Fruit fly (Drosophila melanogaster): Measurements from ENCODE around the gene Prps.

Gene Prps

DNA sequence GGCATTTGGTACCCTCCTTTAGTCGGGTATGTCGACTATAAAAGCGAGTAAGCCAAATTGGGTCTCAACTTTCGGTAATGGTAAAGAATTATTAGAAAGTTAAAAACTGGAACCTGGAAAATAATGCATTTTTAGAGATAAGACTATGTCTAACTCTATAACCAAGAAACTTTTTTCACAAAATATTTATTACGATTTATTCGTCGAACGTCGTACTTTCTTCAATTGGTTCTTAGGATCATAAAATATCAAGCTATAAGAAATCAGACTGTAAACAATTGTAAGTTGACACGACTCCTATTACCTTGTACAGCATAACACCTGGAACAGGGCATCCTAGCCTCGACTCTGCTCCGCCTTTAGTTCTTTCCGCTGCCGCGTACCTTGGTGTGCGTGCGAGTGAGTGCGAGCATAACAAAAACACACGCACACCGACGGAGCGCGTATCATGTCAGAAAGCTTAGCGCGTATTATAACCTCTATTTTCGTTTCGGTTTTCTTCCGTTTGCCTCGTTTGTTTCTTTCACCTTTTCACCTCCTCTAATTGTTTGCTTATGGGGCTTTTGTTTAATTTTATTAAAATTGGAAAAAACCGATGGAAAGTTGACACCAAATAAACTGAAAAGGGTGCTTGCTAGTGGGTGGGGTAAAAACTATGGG is 3.5 kb downstream of the Prps start (continued):
- TF ChIP-seq shn (GFP tag; optimal IDR thresholded peaks at IDR 0.05): peak; percentile 97
- TF ChIP-seq Oaz (GFP tag; IDR thresholded peaks at IDR 0.05): peak; percentile 82
- TF ChIP-seq salm (tag; optimal IDR thresholded peaks at IDR 0.05): peak; percentile 81
- no peak for TF ChIP-seq HLH4C (GFP tag; IDR thresholded peaks at IDR 0.05; ENCODE audit: partially characterized antibody)
- peak; percentile 97 for TF ChIP-seq CG13424 (tag; optimal IDR thresholded peaks at IDR 0.05)
- peak; percentile 59; the same call in 1 of the 2 replicates for TF ChIP-seq CG16779 (GFP tag; IDR thresholded peaks at IDR 0.05)
- peak; percentile 100 for TF ChIP-seq sens (GFP tag)
- TF ChIP-seq CG7786 (GFP tag; optimal IDR thresholded peaks at IDR 0.05): peak; percentile 97
- TF ChIP-seq CG11456 (GFP tag; IDR thresholded peaks at IDR 0.05): peak; percentile 91
- TF ChIP-seq chm (GFP tag; IDR thresholded peaks at IDR 0.05): peak; percentile 68; the same call in 1 of the 2 replicates
- TF ChIP-seq Nf-YA (GFP tag; IDR thresholded peaks at IDR 0.05): peak; percentile 71
- peak; percentile 93 for TF ChIP-seq fd3F (GFP tag; optimal IDR thresholded peaks at IDR 0.05)
- TF ChIP-seq rib (GFP tag; IDR thresholded peaks at IDR 0.05): peak; percentile 77
- peak; percentile 92 for TF ChIP-seq ATbp (GFP tag; optimal IDR thresholded peaks at IDR 0.05)
- peak; percentile 91 for TF ChIP-seq Gug (GFP tag; IDR thresholded peaks at IDR 0.05)
- peak; percentile 95 for TF ChIP-seq CG11723 (GFP tag; optimal IDR thresholded peaks at IDR 0.05)
- peak; percentile 79 for TF ChIP-seq dimm (GFP tag; IDR thresholded peaks at IDR 0.05)
- no peak for TF ChIP-seq ato (GFP tag; IDR thresholded peaks at IDR 0.05; ENCODE audit: partially characterized antibody)
- no peak for TF ChIP-seq CG14860 (GFP tag; IDR thresholded peaks at IDR 0.05; ENCODE audit: partially characterized antibody)
- TF ChIP-seq CG6689 (GFP tag; IDR thresholded peaks at IDR 0.05): peak; percentile 94
- TF ChIP-seq CG6175 (GFP tag; IDR thresholded peaks at IDR 0.05): peak; percentile 79; the same call in 1 of the 3 replicates
- TF ChIP-seq CG5180 (GFP tag; optimal IDR thresholded peaks at IDR 0.05): peak; percentile 89
- TF ChIP-seq vnd (GFP tag; IDR thresholded peaks at IDR 0.05; ENCODE audit: partially characterized antibody): no peak
- peak; percentile 66; the same call in 1 of the 2 replicates for TF ChIP-seq ham (GFP tag; IDR thresholded peaks at IDR 0.05)
- TF ChIP-seq fd96Cb (tag; optimal IDR thresholded peaks at IDR 0.05): peak; percentile 94
- peak; percentile 82; the same call in 2 of the 3 replicates for TF ChIP-seq jigr1 (GFP tag; IDR thresholded peaks at IDR 0.05)
- peak; percentile 88 for TF ChIP-seq CG14441 (GFP tag; IDR thresholded peaks at IDR 0.05)
- no peak for TF ChIP-seq amos (GFP tag; IDR thresholded peaks at IDR 0.05; ENCODE audit: partially characterized antibody)
- peak; percentile 93 for TF ChIP-seq Sox102F (GFP tag; optimal IDR thresholded peaks at IDR 0.05)
- peak; percentile 94 for TF ChIP-seq da (GFP tag; optimal IDR thresholded peaks at IDR 0.05)
- TF ChIP-seq luna (GFP tag; optimal IDR thresholded peaks at IDR 0.05): peak; percentile 90
- peak; percentile 64 for TF ChIP-seq CG17612 (GFP tag; IDR thresholded peaks at IDR 0.05)
- TF ChIP-seq Mad (GFP tag; optimal IDR thresholded peaks at IDR 0.05): peak; percentile 94
- TF ChIP-seq crc (GFP tag; optimal IDR thresholded peaks at IDR 0.05): peak; percentile 93
- peak; percentile 61 to 67 for TF ChIP-seq insv (GFP tag; optimal IDR thresholded peaks at IDR 0.05)
- TF ChIP-seq CG6654 (GFP tag; optimal IDR thresholded peaks at IDR 0.05): peak; percentile 91
- peak; percentile 93 for TF ChIP-seq CG17385 (GFP tag; optimal IDR thresholded peaks at IDR 0.05)
- peak; percentile 77 for TF ChIP-seq GATAe (GFP tag; conservative IDR thresholded peaks at IDR 0.05)
- TF ChIP-seq CG4707 (GFP tag; optimal IDR thresholded peaks at IDR 0.05): peak; percentile 63
- peak; percentile 75 for TF ChIP-seq gt (GFP tag; IDR thresholded peaks at IDR 0.05)
- peak; percentile 70; the same call in 1 of the 2 replicates for TF ChIP-seq aop (GFP tag; IDR thresholded peaks at IDR 0.05)
- TF ChIP-seq her (GFP tag; optimal IDR thresholded peaks at IDR 0.05): peak; percentile 94
- TF ChIP-seq CG9609 (GFP tag; optimal IDR thresholded peaks at IDR 0.05): peak; percentile 97
- TF ChIP-seq CG3847 (GFP tag; IDR thresholded peaks at IDR 0.05): peak; percentile 92
- peak; percentile 33; the same call in 1 of the 2 replicates for TF ChIP-seq bowl (GFP tag; IDR thresholded peaks at IDR 0.05)
- peak; percentile 96 for TF ChIP-seq slp2 (GFP tag; optimal IDR thresholded peaks at IDR 0.05)
- TF ChIP-seq Doc3 (GFP tag; IDR thresholded peaks at IDR 0.05; ENCODE audit: partially characterized antibody): no peak
- TF ChIP-seq CG4360 (GFP tag; IDR thresholded peaks at IDR 0.05): no peak
- peak; percentile 91 for TF ChIP-seq CG1792 (GFP tag; optimal IDR thresholded peaks at IDR 0.05)
- TF ChIP-seq corto (GFP tag; optimal IDR thresholded peaks at IDR 0.05): peak; percentile 56

Measured in whole organism, embryonic.